Fruit fly (Drosophila melanogaster) whole organism, embryonic: Measurements from ENCODE around the gene CG42578.

Source experiments
- Asciz ChIP-seq: fragments of 200-800 bp; sonication (Bioruptor generic); optimal IDR thresholded peaks from 2 replicates; lab custom pipeline; 2017; ENCODE audit warnings: missing biosample characterization, mild to moderate bottlenecking, missing genetic modification characterization, missing genetic modification reagents
- B-H1 ChIP-seq: fragments of 200-800 bp; sonication (Bioruptor generic); IDR thresholded peaks from 3 replicates; pipeline ENCODE4 v1.3.6; 2022; ENCODE audit warnings: missing biosample characterization, missing genetic modification characterization
- CG16863 ChIP-seq: fragments of 200-800 bp; sonication (Bioruptor generic); optimal IDR thresholded peaks from 3 replicates; lab custom pipeline; 2016; ENCODE audit warnings: missing biosample characterization, missing genetic modification characterization
- CG3065 ChIP-seq: fragments of 200-800 bp; sonication (Bioruptor generic); optimal IDR thresholded peaks from 2 replicates; lab custom pipeline; 2016; ENCODE audit warnings: missing biosample characterization, missing genetic modification characterization
- CG3163 ChIP-seq: fragments of 200-800 bp; sonication (Bioruptor generic); optimal IDR thresholded peaks from 3 replicates; lab custom pipeline; 2016; ENCODE audit warnings: missing biosample characterization, missing genetic modification characterization
- CG6683 ChIP-seq: fragments of 200-800 bp; sonication (Bioruptor generic); optimal IDR thresholded peaks from 2 replicates; lab custom pipeline; 2017; ENCODE audit warnings: missing biosample characterization, mild to moderate bottlenecking, missing genetic modification characterization, missing genetic modification reagents
- CG6854 ChIP-seq: fragments of 200-800 bp; sonication (Bioruptor generic); optimal IDR thresholded peaks from 3 replicates; lab custom pipeline; 2017; ENCODE audit warnings: missing biosample characterization, mild to moderate bottlenecking, missing genetic modification characterization
- CG7271 ChIP-seq: fragments of 200-800 bp; sonication (Bioruptor generic); optimal IDR thresholded peaks from 2 replicates; lab custom pipeline; 2018; ENCODE audit warnings: missing biosample characterization, mild to moderate bottlenecking, missing genetic modification characterization, moderate library complexity
- CG7372 ChIP-seq: fragments of 200-800 bp; sonication (Bioruptor generic); IDR thresholded peaks from 2 replicates; pipeline ENCODE4 v1.3.6; 2022; ENCODE audit warnings: missing biosample characterization, missing genetic modification characterization
- CG9876 ChIP-seq: fragments of 200-800 bp; sonication (Bioruptor generic); optimal IDR thresholded peaks from 2 replicates; lab custom pipeline; 2016; ENCODE audit warnings: missing biosample characterization, missing genetic modification characterization
- Chrac-16 ChIP-seq: fragments of 200-800 bp; sonication (Bioruptor generic); optimal IDR thresholded peaks from 3 replicates; lab custom pipeline; 2016; ENCODE audit warnings: missing biosample characterization, missing genetic modification characterization
- Dfd ChIP-seq, 2 experiments: fragments of >200 bp; optimal IDR thresholded peaks; 2 replicates each; lab custom pipeline; 2017; ENCODE audit warnings: missing biosample characterization in 2 of 2, missing genetic modification characterization in 2 of 2
- E2f2 ChIP-seq: fragments of 200-800 bp; sonication (Bioruptor generic); IDR thresholded peaks from 2 replicates; pipeline ENCODE4 v1.3.6; 2022; ENCODE audit warnings: missing biosample characterization, missing genetic modification characterization
- Fer2 ChIP-seq: fragments of 200-800 bp; sonication (Bioruptor generic); optimal IDR thresholded peaks from 2 replicates; lab custom pipeline; 2018; ENCODE audit warnings: missing biosample characterization, mild to moderate bottlenecking, missing genetic modification characterization, moderate library complexity
- GATAe ChIP-seq: fragments of 200-800 bp; sonication (Bioruptor generic); conservative IDR thresholded peaks from 2 replicates; pipeline ENCODE4 v1.3.6; 2022; ENCODE audit warnings: missing biosample characterization, missing genetic modification characterization
- Hand ChIP-seq: fragments of 200-800 bp; sonication (Bioruptor generic); optimal IDR thresholded peaks from 2 replicates; lab custom pipeline; 2017; ENCODE audit warnings: mild to moderate bottlenecking, missing biosample characterization, missing genetic modification reagents, missing genetic modification characterization
- Hr39 ChIP-seq: fragments of >200 bp; optimal IDR thresholded peaks from 2 replicates; lab custom pipeline; 2017
- Lhr ChIP-seq: fragments of 200-800 bp; sonication (Bioruptor generic); optimal IDR thresholded peaks from 3 replicates; lab custom pipeline; 2017; ENCODE audit warnings: mild to moderate bottlenecking, missing biosample characterization, missing genetic modification reagents, missing genetic modification characterization
- NK7.1 ChIP-seq: fragments of 200-800 bp; sonication (Bioruptor generic); optimal IDR thresholded peaks from 3 replicates; lab custom pipeline; 2016; ENCODE audit warnings: missing biosample characterization, missing genetic modification characterization
- Poxn ChIP-seq: fragments of 200-800 bp; sonication (Bioruptor generic); IDR thresholded peaks from 2 replicates; pipeline ENCODE4 v1.3.6; 2022; ENCODE audit warnings: missing biosample characterization, missing genetic modification characterization
- bowl ChIP-seq: fragments of 200-800 bp; sonication (Bioruptor generic); IDR thresholded peaks from 2 replicates; pipeline ENCODE4 v1.3.6; 2022; ENCODE audit warnings: missing biosample characterization, missing genetic modification characterization
- cas ChIP-seq: fragments of 200-800 bp; sonication (Bioruptor generic); IDR thresholded peaks from 2 replicates; pipeline ENCODE4 v1.3.6; 2022; ENCODE audit warnings: missing biosample characterization, missing genetic modification characterization
- caup ChIP-seq: fragments of 200-800 bp; sonication (Bioruptor generic); optimal IDR thresholded peaks from 3 replicates; lab custom pipeline; 2017; ENCODE audit warnings: missing biosample characterization, mild to moderate bottlenecking, missing genetic modification characterization, moderate library complexity; ENCODE audit not compliant: severe bottlenecking
- crc ChIP-seq: fragments of 200-800 bp; sonication (Bioruptor generic); optimal IDR thresholded peaks from 2 replicates; lab custom pipeline; 2016; ENCODE audit warnings: missing biosample characterization, missing genetic modification characterization
- dimm ChIP-seq: fragments of 200-800 bp; sonication (Bioruptor generic); IDR thresholded peaks from 2 replicates; pipeline ENCODE4 v1.3.6; 2022; ENCODE audit warnings: missing biosample characterization, missing genetic modification characterization
- fd64A ChIP-seq: fragments of 200-800 bp; sonication (Bioruptor generic); optimal IDR thresholded peaks from 3 replicates; lab custom pipeline; 2018; ENCODE audit warnings: missing biosample characterization, mild to moderate bottlenecking, missing genetic modification characterization
- gem ChIP-seq: fragments of 200-800 bp; sonication (Bioruptor generic); optimal IDR thresholded peaks from 2 replicates; lab custom pipeline; 2019; ENCODE audit warnings: missing biosample characterization, mild to moderate bottlenecking, missing genetic modification characterization, moderate library complexity
- gt ChIP-seq: fragments of 200-800 bp; sonication (Bioruptor generic); IDR thresholded peaks from 2 replicates; pipeline ENCODE4 v1.3.6; 2022; ENCODE audit warnings: missing biosample characterization, missing genetic modification characterization
- org-1 ChIP-seq: fragments of 200-800 bp; sonication (Bioruptor generic); optimal IDR thresholded peaks from 2 replicates; lab custom pipeline; 2017; ENCODE audit warnings: missing biosample characterization, missing genetic modification characterization
- otp ChIP-seq: fragments of 200-800 bp; sonication (Bioruptor generic); IDR thresholded peaks from 3 replicates; pipeline ENCODE4, ENCODE4 v1.3.6; 2022; ENCODE audit warnings: missing biosample characterization, missing genetic modification characterization
- p53 ChIP-seq: fragments of 200-800 bp; sonication (Bioruptor generic); optimal IDR thresholded peaks from 2 replicates; lab custom pipeline; 2016; ENCODE audit warnings: missing biosample characterization, missing genetic modification characterization
- prd ChIP-seq, 3 experiments: fragments of >200 bp in 2 of 3; fragments of 200-800 bp in 1 of 3; sonication (Bioruptor generic) in 1 of 3; optimal IDR thresholded peaks in 2 of 3; IDR thresholded peaks in 1 of 3; 2 replicates in 2 of 3; 3 replicates in 1 of 3; pipeline versions ENCODE4 v1.3.6 to Lab custom; 2017 to 2022; ENCODE audit warnings: missing biosample characterization in 1 of 3, missing genetic modification characterization in 1 of 3
- unpg ChIP-seq: fragments of 200-800 bp; sonication (Bioruptor generic); optimal IDR thresholded peaks from 3 replicates; lab custom pipeline; 2018; ENCODE audit warnings: missing biosample characterization, mild to moderate bottlenecking, missing genetic modification characterization, moderate library complexity

Gene CG42578

dm6 chrX:20495767-20496656, 49.8 kb downstream of the CG42578 start (continued):
- TF ChIP-seq org-1: peak; percentile 46
- no peak for TF ChIP-seq p53 (GFP tag; lab: Kevin White, UChicago)
- TF ChIP-seq CG7271: no peak
- TF ChIP-seq CG7372: 0 out of 2 replicates have a peak, but pooled peaks have one; percentile 35
- no peak for TF ChIP-seq fd64A
- no peak for TF ChIP-seq CG6683 (GFP tag; lab: Kevin White, UChicago)
- no peak for TF ChIP-seq CG9876 (GFP tag; lab: Kevin White, UChicago)
- TF ChIP-seq caup (GFP tag; lab: Kevin White, UChicago): peak; percentile 51
- peak; percentile 38 for TF ChIP-seq E2f2 (GFP tag; lab: Robert Waterston, UW)
- no peak for TF ChIP-seq Fer2 (tag; lab: Kevin White, UChicago)
- peak; percentile 70 for TF ChIP-seq CG16863 (GFP tag; lab: Kevin White, UChicago)
- no peak for TF ChIP-seq Lhr (GFP tag; lab: Kevin White, UChicago)
- no peak for TF ChIP-seq Hr39 (lab: Kevin White, UChicago)
- TF ChIP-seq Hand (GFP tag; lab: Kevin White, UChicago): no peak
- TF ChIP-seq gem (tag; lab: Kevin White, UChicago): peak; percentile 81
- TF ChIP-seq Poxn (GFP tag; lab: Robert Waterston, UW): no peak
- peak; percentile 66 for TF ChIP-seq CG3065 (GFP tag; lab: Kevin White, UChicago)
- peak in 1 of 2 experiments; percentile 18 for TF ChIP-seq Dfd (GFP tag; optimal IDR thresholded peaks at IDR 0.05; lab: Kevin White, UChicago)
- TF ChIP-seq Asciz (GFP tag; lab: Kevin White, UChicago): peak; percentile 49
- TF ChIP-seq B-H1: 0 out of 3 replicates have a peak, but pooled peaks have one; percentile 30
- peak; percentile 50 for TF ChIP-seq Chrac-16 (GFP tag; lab: Kevin White, UChicago)
- TF ChIP-seq CG6854 (GFP tag; lab: Kevin White, UChicago): peak; percentile 24
- TF ChIP-seq otp (GFP tag; lab: Robert Waterston, UW): 0 out of 3 replicates have a peak, but pooled peaks have one; percentile 19
- TF ChIP-seq dimm: no peak
- peak; percentile 19 for TF ChIP-seq NK7.1
- TF ChIP-seq crc (GFP tag; lab: Kevin White, UChicago): no peak
- peak; percentile 21 for TF ChIP-seq CG3163 (GFP tag; lab: Kevin White, UChicago)
- no peak for TF ChIP-seq bowl
- no peak for TF ChIP-seq gt (GFP tag; lab: Robert Waterston, UW)
- TF ChIP-seq GATAe: no peak
- TF ChIP-seq unpg (GFP tag; lab: Kevin White, UChicago): peak; percentile 65
- no peak for TF ChIP-seq cas (GFP tag; lab: Robert Waterston, UW)
- TF ChIP-seq prd (optimal IDR thresholded peaks at IDR 0.05; lab: Kevin White, UChicago): no peak
- TF ChIP-seq prd (GFP tag; IDR thresholded peaks at IDR 0.05; lab: Robert Waterston, UW): peak; percentile 72; the same call in 2 of the 3 replicates
